Worm (Caenorhabditis elegans): ENCODE results near the gene Y17D7C.1.

Gene Y17D7C.1

ce11 chrV:18706063-18706620, at the start of gene Y17D7C.1:
Gene Y17D7C.1 (plus strand): TSS chrV:18706570.
- TF ChIP-seq hmg-20 (GFP tag; IDR thresholded peaks at IDR 0.05) (no peak), aptf-2 (GFP tag; conservative IDR thresholded peaks at IDR 0.05) (no peak), D2030.7 (GFP tag; IDR thresholded peaks at IDR 0.05) (no peak), ets-4 (GFP tag; optimal IDR thresholded peaks at IDR 0.05) (no peak), hmg-1.2 (GFP tag; IDR thresholded peaks at IDR 0.05) (no peak), madf-10 (tag; optimal IDR thresholded peaks at IDR 0.05) (no peak), Y53F4B.3 (GFP tag; IDR thresholded peaks at IDR 0.05) (no peak), ztf-28 (GFP tag; IDR thresholded peaks at IDR 0.05) (no peak), madf-6 (GFP tag; IDR thresholded peaks at IDR 0.05) (no peak), lag-1 (GFP tag; IDR thresholded peaks at IDR 0.05) (no peak), sptf-2 (GFP tag; optimal IDR thresholded peaks at IDR 0.05) (no peak), snpc-1.3 (tag; optimal IDR thresholded peaks at IDR 0.05; ENCODE audit: insufficient read depth) (no peak), nfyb-1 (GFP tag; IDR thresholded peaks at IDR 0.05) (no peak)

ce11 chrV:18657391-18657790, 49.0 kb upstream of the Y17D7C.1 start:
- TF ChIP-seq ceh-27 (GFP tag; optimal IDR thresholded peaks at IDR 0.05) (no peak), F33H1.4 (GFP tag; IDR thresholded peaks at IDR 0.05) (no peak), chd-7 (tag; optimal IDR thresholded peaks at IDR 0.05) (no peak), F57A8.1 (GFP tag; optimal IDR thresholded peaks at IDR 0.05) (no peak), zfh-2 (GFP tag; conservative IDR thresholded peaks at IDR 0.05) (peak; percentile 63), ceh-40 (GFP tag; IDR thresholded peaks at IDR 0.05) (no peak), pha-4 (tag; optimal IDR thresholded peaks at IDR 0.05) (no peak), ZK185.1 (tag; optimal IDR thresholded peaks at IDR 0.05; ENCODE audit: poor library complexity, severe bottlenecking) (no peak)

DNA sequence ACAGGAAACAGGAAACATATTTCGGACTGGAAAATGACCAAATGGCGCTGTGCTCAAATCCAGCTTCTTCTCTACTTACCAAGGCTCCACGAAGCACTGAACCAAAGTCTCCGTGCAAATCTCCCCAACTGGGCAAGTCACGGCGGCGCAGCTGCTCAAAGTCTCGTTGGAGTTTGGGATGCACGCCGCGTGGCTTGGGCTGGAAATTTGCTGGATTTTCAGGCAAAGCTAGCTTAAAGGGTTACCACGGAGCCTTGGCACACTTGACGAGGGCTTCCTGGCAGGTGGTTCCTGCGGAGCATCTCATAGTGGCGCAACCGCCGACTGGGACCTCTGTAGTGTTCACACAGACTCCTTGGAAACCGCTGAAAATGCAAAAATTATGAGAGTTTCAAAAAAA, 47.5 kb upstream of the Y17D7C.1 start:
- TF ChIP-seq zfh-2 (GFP tag; conservative IDR thresholded peaks at IDR 0.05) (peak; percentile 77), ztf-25 (GFP tag; IDR thresholded peaks at IDR 0.05) (0 out of 2 replicates have a peak, but pooled peaks have one; percentile 36), nhr-27 (tag; optimal IDR thresholded peaks at IDR 0.05) (no peak)

ce11 chrV:18662333-18662732, 44.0 kb upstream of the Y17D7C.1 start:
- no peak for TF ChIP-seq hmg-20 (GFP tag; IDR thresholded peaks at IDR 0.05)
- no peak for TF ChIP-seq F52B5.7 (tag; optimal IDR thresholded peaks at IDR 0.05)
- TF ChIP-seq bed-2 (GFP tag; IDR thresholded peaks at IDR 0.05): no peak
- TF ChIP-seq nfyb-1 (GFP tag; IDR thresholded peaks at IDR 0.05): no peak
- no peak for TF ChIP-seq let-607 (tag; optimal IDR thresholded peaks at IDR 0.05)
- TF ChIP-seq ceh-40 (GFP tag; IDR thresholded peaks at IDR 0.05): no peak
- no peak for TF ChIP-seq B0261.1 (tag; optimal IDR thresholded peaks at IDR 0.05)
- no peak for TF ChIP-seq nhr-27 (tag; optimal IDR thresholded peaks at IDR 0.05)
- no peak for TF ChIP-seq C17E4.6 (GFP tag; IDR thresholded peaks at IDR 0.05)
- no peak for TF ChIP-seq dox-1 (GFP tag; IDR thresholded peaks at IDR 0.05)
- no peak for TF ChIP-seq lsl-1 (GFP tag; optimal IDR thresholded peaks at IDR 0.05)
- TF ChIP-seq hlh-26 (GFP tag; conservative IDR thresholded peaks at IDR 0.05): no peak
- no peak for TF ChIP-seq lin-35 (GFP tag; optimal IDR thresholded peaks at IDR 0.05)
- no peak for TF ChIP-seq F57C9.4 (tag; optimal IDR thresholded peaks at IDR 0.05)
- TF ChIP-seq snpc-1.1 (tag; optimal IDR thresholded peaks at IDR 0.05; ENCODE audit: insufficient read depth): no peak
- no peak for TF ChIP-seq T26A5.8 (tag; optimal IDR thresholded peaks at IDR 0.05)
- TF ChIP-seq hsf-1 (GFP tag; IDR thresholded peaks at IDR 0.05): no peak
- TF ChIP-seq unc-62 (GFP tag; optimal IDR thresholded peaks at IDR 0.05): no peak
- no peak for TF ChIP-seq pha-4 (tag; optimal IDR thresholded peaks at IDR 0.05)
- TF ChIP-seq tbx-9 (tag; optimal IDR thresholded peaks at IDR 0.05; ENCODE audit: borderline replicate concordance): no peak
